Worm (Caenorhabditis elegans): ENCODE measurements around the gene C54E10.10.

ce11 chrV:18771390-18771789, 31.8 kb downstream of the C54E10.10 start, which contains the start of gene clec-256:
- TF ChIP-seq snpc-1.2 (GFP tag; IDR thresholded peaks at IDR 0.05) (no peak), unc-39 (tag; optimal IDR thresholded peaks at IDR 0.05) (no peak), madf-5 (GFP tag; IDR thresholded peaks at IDR 0.05) (no peak), egl-27 (tag; optimal IDR thresholded peaks at IDR 0.05) (no peak), mep-1 (tag; optimal IDR thresholded peaks at IDR 0.05) (no peak), saeg-2 (GFP tag; IDR thresholded peaks at IDR 0.05) (no peak), fos-1 (tag; optimal IDR thresholded peaks at IDR 0.05) (no peak), mdl-1 (tag; optimal IDR thresholded peaks at IDR 0.05) (no peak), Y105C5A.15 (GFP tag; IDR thresholded peaks at IDR 0.05) (no peak), snpc-4 (tag; optimal IDR thresholded peaks at IDR 0.05) (no peak)

Data from whole organism, L4 larva.